Fruit fly (Drosophila melanogaster): ENCODE data around the gene AspRS-m.
A peak's percentile ranks its signal among the peaks of the same experiment; 100 is the strongest.

The AspRS-m gene

DNA sequence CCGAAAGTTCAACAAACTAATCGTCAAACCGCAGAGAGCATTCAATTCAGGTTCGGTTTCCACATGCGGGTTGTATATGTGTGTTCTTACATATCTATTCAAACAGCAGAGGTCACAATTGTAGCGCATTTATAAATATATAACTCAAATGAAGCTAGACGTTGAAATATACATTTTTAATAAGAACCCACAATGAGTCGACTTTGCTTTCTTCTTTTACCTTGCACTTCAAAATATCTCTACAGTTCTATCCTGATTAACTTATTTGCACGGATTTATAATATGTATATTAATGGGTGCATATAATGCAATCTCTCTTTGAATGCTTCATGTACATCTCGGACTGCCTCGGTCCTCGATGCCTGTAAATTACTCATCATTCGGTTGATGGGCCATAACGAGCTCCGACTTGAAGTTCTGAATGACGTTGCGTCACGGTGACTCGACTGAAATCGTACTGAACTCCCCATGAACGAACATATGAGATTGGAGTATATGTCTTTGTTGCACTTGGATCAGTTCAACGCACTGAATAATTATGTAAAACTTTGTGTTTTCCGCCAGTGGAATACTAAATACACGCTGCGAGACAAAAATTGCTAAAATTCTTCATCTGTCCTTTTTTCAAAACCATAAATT is 8.4 kb upstream of the AspRS-m start:
- TF ChIP-seq Hr4 (GFP tag; optimal IDR thresholded peaks at IDR 0.05), result peak; percentile 80
- TF ChIP-seq ss (GFP tag; optimal IDR thresholded peaks at IDR 0.05), result peak; percentile 14 to 47
- peak; percentile 30 to 75 for TF ChIP-seq salr (GFP tag; optimal IDR thresholded peaks at IDR 0.05)
- TF ChIP-seq fkh (GFP tag; optimal IDR thresholded peaks at IDR 0.05), result no peak
- peak; percentile 72 for TF ChIP-seq CG6792 (GFP tag; optimal IDR thresholded peaks at IDR 0.05)
- peak; percentile 58 for TF ChIP-seq CG8319 (GFP tag; optimal IDR thresholded peaks at IDR 0.05)
- peak; percentile 49 for TF ChIP-seq CG31627 (GFP tag; optimal IDR thresholded peaks at IDR 0.05)
- TF ChIP-seq CG34406 (GFP tag; optimal IDR thresholded peaks at IDR 0.05), result peak; percentile 56
- peak; percentile 79 for TF ChIP-seq CG6163 (GFP tag; IDR thresholded peaks at IDR 0.05)
- TF ChIP-seq Smox (GFP tag; optimal IDR thresholded peaks at IDR 0.05), result peak; percentile 62
- peak; percentile 10 for TF ChIP-seq CG11902 (GFP tag; optimal IDR thresholded peaks at IDR 0.05)
- no peak for TF ChIP-seq Blimp-1 (GFP tag; optimal IDR thresholded peaks at IDR 0.05)
- peak; percentile 51 for TF ChIP-seq cyc (GFP tag; optimal IDR thresholded peaks at IDR 0.05)
- TF ChIP-seq CG8632 (GFP tag; optimal IDR thresholded peaks at IDR 0.05), result peak; percentile 72
- TF ChIP-seq fd59A (GFP tag; optimal IDR thresholded peaks at IDR 0.05), result peak; percentile 61
- TF ChIP-seq Sox102F (GFP tag; optimal IDR thresholded peaks at IDR 0.05), result peak; percentile 62
- TF ChIP-seq dac (GFP tag; optimal IDR thresholded peaks at IDR 0.05), result no peak
- peak; percentile 59 for TF ChIP-seq CG1621 (tag; optimal IDR thresholded peaks at IDR 0.05)
- peak; percentile 73 for TF ChIP-seq achi (GFP tag; optimal IDR thresholded peaks at IDR 0.05)
- TF ChIP-seq CG3032 (tag; optimal IDR thresholded peaks at IDR 0.05), result peak; percentile 63
- peak; percentile 75 for TF ChIP-seq pdm3 (GFP tag; optimal IDR thresholded peaks at IDR 0.05)
- peak; percentile 52; the same call in 1 of the 2 replicates for TF ChIP-seq Gug (GFP tag; IDR thresholded peaks at IDR 0.05)
- peak; percentile 10 for TF ChIP-seq Ets21C (GFP tag; optimal IDR thresholded peaks at IDR 0.05)
- peak; percentile 77 for TF ChIP-seq acj6 (GFP tag; optimal IDR thresholded peaks at IDR 0.05)
- TF ChIP-seq CG10631 (GFP tag; optimal IDR thresholded peaks at IDR 0.05), result peak; percentile 75
- no peak for TF ChIP-seq fd85E (GFP tag; optimal IDR thresholded peaks at IDR 0.05)
- TF ChIP-seq vri (GFP tag; optimal IDR thresholded peaks at IDR 0.05), result peak; percentile 71
- TF ChIP-seq CG9139 (GFP tag; optimal IDR thresholded peaks at IDR 0.05), result peak; percentile 5
- TF ChIP-seq Eip93F (GFP tag; optimal IDR thresholded peaks at IDR 0.05), result no peak
- peak; percentile 51 for TF ChIP-seq Hr39 (GFP tag; optimal IDR thresholded peaks at IDR 0.05)
- TF ChIP-seq CG10669 (GFP tag; optimal IDR thresholded peaks at IDR 0.05), result peak; percentile 81
- TF ChIP-seq Eip75B (GFP tag; optimal IDR thresholded peaks at IDR 0.05), result peak; percentile 69
- TF ChIP-seq CG3919 (GFP tag; optimal IDR thresholded peaks at IDR 0.05), result no peak
- peak; percentile 66 for TF ChIP-seq Lpt (GFP tag; optimal IDR thresholded peaks at IDR 0.05)
- TF ChIP-seq Sox15 (GFP tag; optimal IDR thresholded peaks at IDR 0.05), result peak; percentile 44
- no peak for TF ChIP-seq CG16779 (tag; optimal IDR thresholded peaks at IDR 0.05)
- TF ChIP-seq net (GFP tag; optimal IDR thresholded peaks at IDR 0.05), result peak; percentile 70
- TF ChIP-seq Met (GFP tag; optimal IDR thresholded peaks at IDR 0.05), result peak; percentile 59
- TF ChIP-seq CG6808 (GFP tag; optimal IDR thresholded peaks at IDR 0.05), result peak; percentile 42
- TF ChIP-seq CG4318 (GFP tag; optimal IDR thresholded peaks at IDR 0.05), result peak; percentile 37
- TF ChIP-seq svp (GFP tag), result peak; percentile 71
- no peak for TF ChIP-seq CG6854 (GFP tag; optimal IDR thresholded peaks at IDR 0.05)
- peak; percentile 72 for TF ChIP-seq CG6276 (GFP tag; optimal IDR thresholded peaks at IDR 0.05)
- no peak; the same call in 1 of the 3 replicates for TF ChIP-seq eg (GFP tag; IDR thresholded peaks at IDR 0.05)
- no peak for TF ChIP-seq Hr38 (GFP tag; optimal IDR thresholded peaks at IDR 0.05)
- peak; percentile 56; the same call in 1 of the 2 replicates for TF ChIP-seq CG11294 (GFP tag; IDR thresholded peaks at IDR 0.05)
- peak; percentile 53 for TF ChIP-seq CG11762 (GFP tag; optimal IDR thresholded peaks at IDR 0.05; ENCODE audit: insufficient read depth)
- peak; percentile 95 for TF ChIP-seq Eip78C (GFP tag)
- TF ChIP-seq spab (GFP tag; optimal IDR thresholded peaks at IDR 0.05), result peak; percentile 73
- peak; percentile 75 for TF ChIP-seq esn (GFP tag; optimal IDR thresholded peaks at IDR 0.05)
- TF ChIP-seq OdsH (GFP tag; optimal IDR thresholded peaks at IDR 0.05), result peak; percentile 75
